Fruit fly (Drosophila melanogaster) whole organism, embryonic: ENCODE data around the gene Ocrl.

Experiments
- Bteb2 ChIP-seq: fragments of 200-800 bp; sonication (Bioruptor generic); optimal IDR thresholded peaks from 2 replicates; lab custom pipeline; 2016; ENCODE audit warnings: missing biosample characterization, missing genetic modification characterization
- CG12299 ChIP-seq: fragments of 200-800 bp; sonication (Bioruptor generic); optimal IDR thresholded peaks from 2 replicates; lab custom pipeline; 2018; ENCODE audit warnings: missing biosample characterization, mild to moderate bottlenecking, missing genetic modification characterization
- CG1233 ChIP-seq: fragments of 200-800 bp; sonication (Bioruptor generic); optimal IDR thresholded peaks from 4 replicates; lab custom pipeline; 2018; ENCODE audit warnings: missing biosample characterization, mild to moderate bottlenecking, missing genetic modification characterization
- CG12744 ChIP-seq: fragments of 200-800 bp; sonication (Bioruptor generic); optimal IDR thresholded peaks from 2 replicates; lab custom pipeline; 2016; ENCODE audit warnings: missing biosample characterization, missing genetic modification characterization
- CG14667 ChIP-seq: fragments of 200-800 bp; sonication (Bioruptor generic); IDR thresholded peaks from 2 replicates; pipeline ENCODE4 v1.3.6; 2022; ENCODE audit warnings: missing biosample characterization, missing genetic modification characterization
- CG15479 ChIP-seq: fragments of 200-800 bp; sonication (Bioruptor generic); optimal IDR thresholded peaks from 3 replicates; lab custom pipeline; 2019; ENCODE audit warnings: missing biosample characterization, mild to moderate bottlenecking, missing genetic modification characterization, moderate library complexity
- CG1602 ChIP-seq: fragments of 200-800 bp; sonication (Bioruptor generic); optimal IDR thresholded peaks from 3 replicates; lab custom pipeline; 2016; ENCODE audit warnings: missing biosample characterization, missing genetic modification characterization
- CG17802 ChIP-seq: fragments of 200-800 bp; sonication (Bioruptor generic); optimal IDR thresholded peaks from 2 replicates; lab custom pipeline; 2018; ENCODE audit warnings: missing biosample characterization, mild to moderate bottlenecking, missing genetic modification characterization, moderate library complexity
- CG30403 ChIP-seq: fragments of 200-800 bp; sonication (Bioruptor generic); optimal IDR thresholded peaks from 3 replicates; lab custom pipeline; 2016; ENCODE audit warnings: missing biosample characterization, missing genetic modification characterization
- CG33213 ChIP-seq: fragments of 200-800 bp; sonication (Bioruptor generic); optimal IDR thresholded peaks from 3 replicates; lab custom pipeline; 2016; ENCODE audit warnings: missing biosample characterization, missing genetic modification characterization
- CG3847 ChIP-seq: fragments of 200-800 bp; sonication (Bioruptor generic); IDR thresholded peaks from 2 replicates; pipeline ENCODE4 v1.3.6; 2022; ENCODE audit warnings: missing biosample characterization, missing genetic modification characterization
- CG4404 ChIP-seq: fragments of 200-800 bp; sonication (Bioruptor generic); IDR thresholded peaks from 2 replicates; pipeline ENCODE4 v1.3.6; 2022; ENCODE audit warnings: missing biosample characterization, missing genetic modification characterization
- CG4424 ChIP-seq: fragments of 200-800 bp; sonication (Bioruptor generic); optimal IDR thresholded peaks from 3 replicates; lab custom pipeline; 2016; ENCODE audit warnings: missing biosample characterization, missing genetic modification characterization
- CG5180 ChIP-seq: fragments of 200-800 bp; sonication (Bioruptor generic); optimal IDR thresholded peaks from 3 replicates; lab custom pipeline; 2017; ENCODE audit warnings: missing biosample characterization, missing genetic modification characterization, mild to moderate bottlenecking, moderate library complexity, missing genetic modification reagents
- CHES-1-like ChIP-seq: fragments of 200-800 bp; sonication (Bioruptor generic); optimal IDR thresholded peaks from 2 replicates; lab custom pipeline; 2016; ENCODE audit warnings: missing biosample characterization, missing genetic modification characterization
- Camta ChIP-seq: fragments of 200-800 bp; sonication (Bioruptor generic); optimal IDR thresholded peaks from 2 replicates; lab custom pipeline; 2016; ENCODE audit warnings: missing biosample characterization, missing genetic modification characterization
- D ChIP-seq, 2 experiments: fragments of 200-800 bp in 1 of 2; fragments of >200 bp in 1 of 2; sonication (Bioruptor generic) in 1 of 2; optimal IDR thresholded peaks; 2 replicates in 1 of 2; 3 replicates in 1 of 2; lab custom pipeline; 2017; ENCODE audit warnings: mild to moderate bottlenecking in 1 of 2, missing biosample characterization in 1 of 2, missing genetic modification characterization in 1 of 2, missing genetic modification reagents in 1 of 2
- Dref ChIP-seq: fragments of 200-800 bp; sonication (Bioruptor generic); IDR thresholded peaks from 2 replicates; pipeline ENCODE4 v1.3.6; 2022; ENCODE audit warnings: missing biosample characterization, missing genetic modification characterization
- Ets65A ChIP-seq: fragments of 200-800 bp; sonication (Bioruptor generic); peaks from one replicate; lab custom pipeline; 2016; ENCODE audit warnings: missing biosample characterization, missing genetic modification characterization
- HmgZ ChIP-seq: fragments of 200-800 bp; sonication (Bioruptor generic); optimal IDR thresholded peaks from 2 replicates; lab custom pipeline; 2018; ENCODE audit warnings: missing biosample characterization, mild to moderate bottlenecking, missing genetic modification characterization
- Hmr ChIP-seq: fragments of 200-800 bp; sonication (Bioruptor generic); optimal IDR thresholded peaks from 3 replicates; lab custom pipeline; 2017; ENCODE audit warnings: mild to moderate bottlenecking, missing biosample characterization, missing genetic modification reagents, missing genetic modification characterization
- Lim3 ChIP-seq: fragments of 200-800 bp; sonication (Bioruptor generic); IDR thresholded peaks from 2 replicates; pipeline ENCODE4 v1.3.6; 2022; ENCODE audit warnings: missing biosample characterization, missing genetic modification characterization
- NK7.1 ChIP-seq: fragments of 200-800 bp; sonication (Bioruptor generic); optimal IDR thresholded peaks from 3 replicates; lab custom pipeline; 2016; ENCODE audit warnings: missing biosample characterization, missing genetic modification characterization
- Nf-YC ChIP-seq: fragments of 200-800 bp; optimal IDR thresholded peaks from 3 replicates; lab custom pipeline; 2019; ENCODE audit warnings: missing biosample characterization, mild to moderate bottlenecking, missing genetic modification characterization, moderate library complexity
- Rfx ChIP-seq: fragments of 200-800 bp; sonication (Bioruptor generic); IDR thresholded peaks from 2 replicates; pipeline ENCODE4 v1.3.6; 2022; ENCODE audit warnings: missing biosample characterization, missing genetic modification characterization
- Xbp1 ChIP-seq: fragments of 200-800 bp; sonication (Bioruptor generic); optimal IDR thresholded peaks from 3 replicates; lab custom pipeline; 2016; ENCODE audit warnings: missing biosample characterization, mild to moderate bottlenecking, missing genetic modification characterization
- ase ChIP-seq: fragments of 200-800 bp; sonication (Bioruptor generic); IDR thresholded peaks from 3 replicates; pipeline ENCODE4 v1.3.6; 2022; ENCODE audit warnings: missing biosample characterization, missing genetic modification characterization
- az2 ChIP-seq: fragments of 200-800 bp; sonication (Bioruptor generic); optimal IDR thresholded peaks from 3 replicates; lab custom pipeline; 2016; ENCODE audit warnings: missing biosample characterization, missing genetic modification characterization
- bowl ChIP-seq: fragments of 200-800 bp; sonication (Bioruptor generic); IDR thresholded peaks from 2 replicates; pipeline ENCODE4 v1.3.6; 2022; ENCODE audit warnings: missing biosample characterization, missing genetic modification characterization
- corto ChIP-seq: fragments of 200-800 bp; sonication (Bioruptor generic); optimal IDR thresholded peaks from 2 replicates; lab custom pipeline; 2016; ENCODE audit warnings: missing biosample characterization, mild to moderate bottlenecking, missing genetic modification characterization, moderate library complexity
- crc ChIP-seq: fragments of 200-800 bp; sonication (Bioruptor generic); optimal IDR thresholded peaks from 2 replicates; lab custom pipeline; 2016; ENCODE audit warnings: missing biosample characterization, missing genetic modification characterization
- cwo ChIP-seq: fragments of 200-800 bp; sonication (Bioruptor generic); optimal IDR thresholded peaks from 3 replicates; lab custom pipeline; 2017; ENCODE audit warnings: missing biosample characterization, missing genetic modification characterization, mild to moderate bottlenecking, moderate library complexity, missing genetic modification reagents
- dimm ChIP-seq: fragments of 200-800 bp; sonication (Bioruptor generic); IDR thresholded peaks from 2 replicates; pipeline ENCODE4 v1.3.6; 2022; ENCODE audit warnings: missing biosample characterization, missing genetic modification characterization
- dpn ChIP-seq, 2 experiments: fragments of 200-800 bp; sonication (Bioruptor generic); optimal IDR thresholded peaks; 3 replicates each; lab custom pipeline; 2016; ENCODE audit warnings: missing biosample characterization in 2 of 2, missing genetic modification characterization in 2 of 2
- emc ChIP-seq: fragments of 200-800 bp; sonication (Bioruptor generic); optimal IDR thresholded peaks from 2 replicates; lab custom pipeline; 2016; ENCODE audit warnings: missing biosample characterization, missing genetic modification characterization
- en ChIP-seq: fragments of 200-800 bp; sonication (Bioruptor generic); optimal IDR thresholded peaks from 2 replicates; lab custom pipeline; 2016; ENCODE audit warnings: missing biosample characterization, missing genetic modification characterization
- fu2 ChIP-seq: fragments of 200-800 bp; sonication (Bioruptor generic); optimal IDR thresholded peaks from 2 replicates; lab custom pipeline; 2016; ENCODE audit warnings: missing biosample characterization, missing genetic modification characterization
- gcm2 ChIP-seq: fragments of 200-800 bp; sonication (Bioruptor generic); optimal IDR thresholded peaks from 2 replicates; lab custom pipeline; 2016; ENCODE audit warnings: missing biosample characterization, missing genetic modification characterization
- gsb-n ChIP-seq: fragments of 200-800 bp; sonication (Bioruptor generic); optimal IDR thresholded peaks from 3 replicates; lab custom pipeline; 2018; ENCODE audit warnings: missing biosample characterization, mild to moderate bottlenecking, missing genetic modification characterization
- lov ChIP-seq, 2 experiments: fragments of 200-800 bp in 1 of 2; fragments of >200 bp in 1 of 2; sonication (Bioruptor generic) in 1 of 2; IDR thresholded peaks in 1 of 2; optimal IDR thresholded peaks in 1 of 2; 2 replicates in 1 of 2; 3 replicates in 1 of 2; pipeline versions ENCODE4 v1.3.6 to Lab custom; 2017 to 2022; ENCODE audit warnings: missing biosample characterization in 1 of 2, missing genetic modification characterization in 1 of 2
- oc ChIP-seq: fragments of 200-800 bp; sonication (Bioruptor generic); optimal IDR thresholded peaks from 2 replicates; lab custom pipeline; 2018; ENCODE audit warnings: missing biosample characterization, mild to moderate bottlenecking, missing genetic modification characterization, moderate library complexity
- peb ChIP-seq: fragments of 200-800 bp; sonication (Bioruptor generic); IDR thresholded peaks from 2 replicates; pipeline ENCODE4 v1.3.6; 2022; ENCODE audit warnings: missing biosample characterization, missing genetic modification characterization
- ro ChIP-seq: fragments of 200-800 bp; sonication (Bioruptor generic); IDR thresholded peaks from 2 replicates; pipeline ENCODE4 v1.3.6; 2022; ENCODE audit warnings: missing biosample characterization, missing genetic modification characterization
- sens ChIP-seq: fragments of 200-800 bp; sonication (Bioruptor generic); peaks from one replicate; lab custom pipeline; 2016; ENCODE audit warnings: missing biosample characterization, missing genetic modification characterization
- seq ChIP-seq: fragments of 200-800 bp; sonication (Bioruptor generic); IDR thresholded peaks from 2 replicates; pipeline ENCODE4 v1.3.6; 2022; ENCODE audit warnings: missing biosample characterization, missing genetic modification characterization
- ssp ChIP-seq: fragments of 200-800 bp; sonication (Bioruptor generic); IDR thresholded peaks from 2 replicates; pipeline ENCODE4 v1.3.6; 2022; ENCODE audit warnings: missing biosample characterization, missing genetic modification characterization
- tin ChIP-seq: fragments of 200-800 bp; sonication (Bioruptor generic); optimal IDR thresholded peaks from 3 replicates; lab custom pipeline; 2016; ENCODE audit warnings: missing biosample characterization, missing genetic modification characterization
- tna ChIP-seq: fragments of 200-800 bp; sonication (Bioruptor generic); IDR thresholded peaks from 2 replicates; pipeline ENCODE4 v1.3.6; 2022; ENCODE audit warnings: missing biosample characterization, missing genetic modification characterization; ENCODE audit not compliant: partially characterized antibody
- tx ChIP-seq: fragments of 200-800 bp; sonication (Bioruptor generic); optimal IDR thresholded peaks from 2 replicates; lab custom pipeline; 2016; ENCODE audit warnings: missing biosample characterization, missing genetic modification characterization
- unpg ChIP-seq: fragments of 200-800 bp; sonication (Bioruptor generic); optimal IDR thresholded peaks from 3 replicates; lab custom pipeline; 2018; ENCODE audit warnings: missing biosample characterization, mild to moderate bottlenecking, missing genetic modification characterization, moderate library complexity
- wek ChIP-seq: fragments of 200-800 bp; sonication (Bioruptor generic); optimal IDR thresholded peaks from 3 replicates; lab custom pipeline; 2018; ENCODE audit warnings: missing biosample characterization, mild to moderate bottlenecking, missing genetic modification characterization, moderate library complexity
- zfh2 ChIP-seq: fragments of 200-800 bp; sonication (Bioruptor generic); optimal IDR thresholded peaks from 2 replicates; lab custom pipeline; 2016; ENCODE audit warnings: missing biosample characterization, missing genetic modification characterization

Ocrl gene

DNA sequence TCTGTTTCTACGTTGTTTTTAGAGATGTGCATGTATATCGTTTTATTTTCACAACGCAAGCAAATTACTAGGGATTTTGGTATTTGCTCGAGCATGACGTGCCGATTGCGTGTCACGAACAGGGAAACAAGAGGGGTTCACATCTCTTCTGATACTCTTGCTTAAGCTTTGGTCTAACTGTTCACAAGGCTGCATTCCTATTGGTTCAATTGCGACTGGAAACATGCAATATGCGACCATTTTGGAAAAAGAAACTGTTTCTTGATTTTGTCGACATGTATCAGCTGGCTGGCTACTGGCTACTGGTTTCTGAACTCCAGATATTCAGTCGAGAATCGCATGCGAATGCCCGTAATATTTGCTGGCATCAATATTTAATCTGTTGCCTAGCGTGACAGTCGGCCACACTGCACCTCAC, 42.6 kb upstream of the Ocrl start, which contains the start of gene Coa8 (continued):
- TF ChIP-seq D (optimal IDR thresholded peaks at IDR 0.05; lab: Kevin White, UChicago) (no peak), D (GFP tag; optimal IDR thresholded peaks at IDR 0.05; lab: Kevin White, UChicago) (no peak), HmgZ (tag; lab: Kevin White, UChicago) (peak; percentile 53), seq (no peak), CG33213 (GFP tag; lab: Kevin White, UChicago) (no peak), Xbp1 (GFP tag; lab: Kevin White, UChicago) (peak; percentile 56), CG14667 (GFP tag; lab: Robert Waterston, UW) (peak; percentile 30; the same call in 1 of the 2 replicates), CG12744 (GFP tag; lab: Kevin White, UChicago) (no peak), en (GFP tag; lab: Kevin White, UChicago) (no peak), CG30403 (peak; percentile 23), ro (GFP tag; lab: Robert Waterston, UW) (no peak), Nf-YC (peak; percentile 31), Camta (no peak), Hmr (GFP tag; lab: Kevin White, UChicago) (peak; percentile 28), fu2 (GFP tag; lab: Kevin White, UChicago) (no peak), emc (GFP tag; lab: Kevin White, UChicago) (no peak), Rfx (GFP tag; lab: Robert Waterston, UW) (peak; percentile 77), zfh2 (GFP tag; lab: Kevin White, UChicago) (peak; percentile 62), CG1233 (GFP tag; lab: Kevin White, UChicago) (no peak), gcm2 (GFP tag; lab: Kevin White, UChicago) (no peak), CG17802 (no peak), crc (no peak), dimm (GFP tag; lab: Robert Waterston, UW) (no peak), lov (optimal IDR thresholded peaks at IDR 0.05; lab: Kevin White, UChicago) (no peak), lov (GFP tag; IDR thresholded peaks at IDR 0.05; lab: Robert Waterston, UW) (no peak), gsb-n (tag; lab: Kevin White, UChicago) (no peak), CG15479 (GFP tag; lab: Kevin White, UChicago) (no peak), NK7.1 (GFP tag; lab: Kevin White, UChicago) (no peak), az2 (GFP tag; lab: Kevin White, UChicago) (no peak), peb (GFP tag; lab: Robert Waterston, UW) (no peak), CG5180 (GFP tag; lab: Kevin White, UChicago) (no peak), corto (GFP tag; lab: Kevin White, UChicago) (no peak), tx (GFP tag; lab: Kevin White, UChicago) (no peak), CG4404 (peak; percentile 33; the same call in 1 of the 2 replicates), ase (GFP tag; lab: Robert Waterston, UW) (no peak), Bteb2 (peak; percentile 2), dpn (GFP tag; optimal IDR thresholded peaks at IDR 0.05; lab: Kevin White, UChicago) (peak; percentile 24 to 26), sens (peak; percentile 81), CG4424 (GFP tag; lab: Kevin White, UChicago) (peak; percentile 4), Lim3 (GFP tag; lab: Robert Waterston, UW) (no peak), ssp (GFP tag; lab: Robert Waterston, UW) (peak; percentile 42; the same call in 1 of the 2 replicates), CG12299 (tag; lab: Kevin White, UChicago) (peak; percentile 36), tin (no peak), unpg (GFP tag; lab: Kevin White, UChicago) (peak; percentile 53), CHES-1-like (GFP tag; lab: Kevin White, UChicago) (no peak), bowl (GFP tag; lab: Robert Waterston, UW) (no peak), Dref (GFP tag; lab: Robert Waterston, UW) (no peak), wek (peak; percentile 91), CG3847 (GFP tag; lab: Robert Waterston, UW) (peak; percentile 44), tna (GFP tag; lab: Robert Waterston, UW) (no peak), oc (tag; lab: Kevin White, UChicago) (no peak), cwo (GFP tag; lab: Kevin White, UChicago) (no peak), CG1602 (GFP tag; lab: Kevin White, UChicago) (no peak), Ets65A (peak; percentile 93)
